Worm (Caenorhabditis elegans): ENCODE measurements around the gene fipr-29.

The fipr-29 gene

ce11 chrIII:3034458-3034857 is 25.7 kb downstream of the fipr-29 start (continued):
- no peak for TF ChIP-seq ceh-82 (tag; optimal IDR thresholded peaks at IDR 0.05)
- TF ChIP-seq C34B4.2 (tag; optimal IDR thresholded peaks at IDR 0.05) = no peak
- no peak for TF ChIP-seq nhr-77 (tag; optimal IDR thresholded peaks at IDR 0.05)
- peak; percentile 51 for TF ChIP-seq elt-2 (tag; optimal IDR thresholded peaks at IDR 0.05)
- TF ChIP-seq hpl-2 (GFP tag; optimal IDR thresholded peaks at IDR 0.05) = no peak

ce11 chrIII:3033931-3034330 is 26.2 kb downstream of the fipr-29 start:
- no peak for TF ChIP-seq xbp-1 (tag; optimal IDR thresholded peaks at IDR 0.05)
- TF ChIP-seq efl-1 (optimal IDR thresholded peaks at IDR 0.05) = no peak
- TF ChIP-seq efl-1 (GFP tag; optimal IDR thresholded peaks at IDR 0.05 in 1 of 2) = peak in 1 of 2 experiments; percentile 66
- no peak for TF ChIP-seq ceh-90 (tag; optimal IDR thresholded peaks at IDR 0.05)

ce11 chrIII:3033507-3033906 is 26.7 kb downstream of the fipr-29 start:
- no peak for TF ChIP-seq nhr-19 (GFP tag; conservative IDR thresholded peaks at IDR 0.05)
- TF ChIP-seq ama-1 (optimal IDR thresholded peaks at IDR 0.05) = no peak
- TF ChIP-seq nhr-90 (tag; optimal IDR thresholded peaks at IDR 0.05; ENCODE audit: poor library complexity) = no peak
- TF ChIP-seq lir-3 (tag; optimal IDR thresholded peaks at IDR 0.05; ENCODE audit: poor library complexity) = no peak
- TF ChIP-seq tlp-1 (tag; optimal IDR thresholded peaks at IDR 0.05) = no peak
- no peak for TF ChIP-seq ceh-8 (GFP tag; optimal IDR thresholded peaks at IDR 0.05)
- TF ChIP-seq C04F5.9 (tag; optimal IDR thresholded peaks at IDR 0.05) = no peak
- TF ChIP-seq swsn-7 (tag; optimal IDR thresholded peaks at IDR 0.05) = no peak
- no peak for TF ChIP-seq snpc-4 (tag; optimal IDR thresholded peaks at IDR 0.05)
- no peak for TF ChIP-seq unc-98 (GFP tag; IDR thresholded peaks at IDR 0.05)
- no peak for TF ChIP-seq ceh-63 (GFP tag; optimal IDR thresholded peaks at IDR 0.05)
- no peak for TF ChIP-seq nhr-47 (tag; optimal IDR thresholded peaks at IDR 0.05)
- TF ChIP-seq ztf-11 (tag; optimal IDR thresholded peaks at IDR 0.05) = no peak
- TF ChIP-seq skn-1 (tag; optimal IDR thresholded peaks at IDR 0.05) = no peak
- no peak for TF ChIP-seq nhr-76 (tag; optimal IDR thresholded peaks at IDR 0.05)
- no peak for TF ChIP-seq dpl-1 (GFP tag; optimal IDR thresholded peaks at IDR 0.05)
- TF ChIP-seq vab-15 (tag; optimal IDR thresholded peaks at IDR 0.05) = no peak
- TF ChIP-seq alr-1 (tag; optimal IDR thresholded peaks at IDR 0.05; ENCODE audit: borderline replicate concordance) = no peak
- TF ChIP-seq jun-1 (tag; optimal IDR thresholded peaks at IDR 0.05) = no peak

- no peak for TF ChIP-seq nhr-47 (tag; optimal IDR thresholded peaks at IDR 0.05)
- no peak for TF ChIP-seq ztf-4 (tag; optimal IDR thresholded peaks at IDR 0.05)
- TF ChIP-seq ets-5 (GFP tag; IDR thresholded peaks at IDR 0.05) = 0 out of 2 replicates have a peak, but pooled peaks have one; percentile 60
- TF ChIP-seq elt-2 (tag; optimal IDR thresholded peaks at IDR 0.05) = no peak
- peak; percentile 43 for TF ChIP-seq nhr-85 (tag)
- TF ChIP-seq fkh-4 (tag; optimal IDR thresholded peaks at IDR 0.05; ENCODE audit: borderline replicate concordance) = no peak
- no peak for TF ChIP-seq efl-1 (optimal IDR thresholded peaks at IDR 0.05)
- TF ChIP-seq efl-1 (GFP tag; optimal IDR thresholded peaks at IDR 0.05 in 1 of 2) = peak in 1 of 2 experiments; percentile 66
- TF ChIP-seq C16A3.4 (tag; optimal IDR thresholded peaks at IDR 0.05) = no peak
Observed at ce11 chrIII:3031017-3031756, 29.0 kb downstream of the fipr-29 start.

- TF ChIP-seq dpl-1 (GFP tag; optimal IDR thresholded peaks at IDR 0.05) (peak in 1 of 3 experiments; percentile 5), lin-14 (GFP tag; optimal IDR thresholded peaks at IDR 0.05) (peak; percentile 16), nhr-20 (tag; optimal IDR thresholded peaks at IDR 0.05) (peak; percentile 18), nhr-47 (tag; optimal IDR thresholded peaks at IDR 0.05) (no peak), lin-15B (tag; optimal IDR thresholded peaks at IDR 0.05) (no peak), egl-13 (tag; optimal IDR thresholded peaks at IDR 0.05) (no peak), snu-23 (GFP tag; optimal IDR thresholded peaks at IDR 0.05) (peak; percentile 35), nhr-71 (tag; optimal IDR thresholded peaks at IDR 0.05) (peak; percentile 42), ceh-82 (tag; optimal IDR thresholded peaks at IDR 0.05) (no peak), irx-1 (tag; optimal IDR thresholded peaks at IDR 0.05) (peak; percentile 12), skn-1 (tag; optimal IDR thresholded peaks at IDR 0.05) (peak; percentile 52), nhr-85 (tag) (peak; percentile 73), elt-2 (tag; optimal IDR thresholded peaks at IDR 0.05) (no peak), unc-86 (tag; optimal IDR thresholded peaks at IDR 0.05) (no peak), ztf-11 (tag; optimal IDR thresholded peaks at IDR 0.05) (no peak), jun-1 (tag; optimal IDR thresholded peaks at IDR 0.05) (no peak), blmp-1 (tag; optimal IDR thresholded peaks at IDR 0.05) (peak; percentile 36), unc-130 (tag; optimal IDR thresholded peaks at IDR 0.05) (no peak), elt-3 (tag; optimal IDR thresholded peaks at IDR 0.05) (peak in 2 of 6 experiments; percentile 37 to 43), nhr-237 (tag; optimal IDR thresholded peaks at IDR 0.05) (no peak), nhr-90 (tag; optimal IDR thresholded peaks at IDR 0.05; ENCODE audit: poor library complexity) (peak; percentile 16)
Observed at ce11 chrIII:3029822-3030221, 30.3 kb downstream of the fipr-29 start.
